Worm (Caenorhabditis elegans) whole organism, mixed stage, embryonic: ENCODE data around the gene mam-1.

Source experiments
- M03D4.4 ChIP-seq: sonication (generic microtip); optimal IDR thresholded peaks from 2 replicates; lab custom pipeline; 2017; ENCODE audit warnings: mild to moderate bottlenecking, missing genetic modification characterization, missing compliant biosample characterization
- elt-1 ChIP-seq: sonication (generic microtip); optimal IDR thresholded peaks from 2 replicates; lab custom pipeline; 2017; ENCODE audit warnings: missing genetic modification characterization, mild to moderate bottlenecking, missing compliant biosample characterization, antibody characterized with exemption, moderate library complexity, borderline replicate concordance; ENCODE audit not compliant: insufficient read depth
- elt-3 ChIP-seq: fragments of 150-350 bp; optimal IDR thresholded peaks from 2 replicates; lab custom pipeline; 2014; ENCODE audit warnings: missing biosample characterization, missing genetic modification characterization
- mab-5 ChIP-seq: fragments of 150-350 bp; optimal IDR thresholded peaks from 2 replicates; lab custom pipeline; 2014; ENCODE audit warnings: missing biosample characterization, missing genetic modification characterization
- nhr-237 ChIP-seq: fragments of 150-350 bp; optimal IDR thresholded peaks from 2 replicates; lab custom pipeline; 2014; ENCODE audit warnings: missing biosample characterization, missing genetic modification characterization
- nhr-76 ChIP-seq: sonication (generic microtip); optimal IDR thresholded peaks from 2 replicates; lab custom pipeline; 2017; ENCODE audit warnings: missing biosample characterization, missing genetic modification characterization
- pha-4 ChIP-seq: fragments of 150-350 bp; optimal IDR thresholded peaks from 2 replicates; lab custom pipeline; 2018; ENCODE audit warnings: missing biosample characterization, missing genetic modification reagents, missing genetic modification characterization
- sem-2 ChIP-seq: fragments of 200-800 bp; sonication (Bioruptor generic); optimal IDR thresholded peaks from 2 replicates; lab custom pipeline; 2018; ENCODE audit warnings: mild to moderate bottlenecking, missing genetic modification characterization, missing compliant biosample characterization
- unc-39 ChIP-seq: fragments of 150-350 bp; optimal IDR thresholded peaks from 2 replicates; lab custom pipeline; 2014; ENCODE audit warnings: missing biosample characterization, missing genetic modification characterization
- unc-62 ChIP-seq: fragments of 150-350 bp; optimal IDR thresholded peaks from 2 replicates; lab custom pipeline; 2014; ENCODE audit warnings: missing biosample characterization, missing genetic modification reagents, missing genetic modification characterization
- ztf-11 ChIP-seq: fragments of 150-350 bp; optimal IDR thresholded peaks from 2 replicates; lab custom pipeline; 2014; ENCODE audit warnings: missing biosample characterization, missing genetic modification characterization

DNA sequence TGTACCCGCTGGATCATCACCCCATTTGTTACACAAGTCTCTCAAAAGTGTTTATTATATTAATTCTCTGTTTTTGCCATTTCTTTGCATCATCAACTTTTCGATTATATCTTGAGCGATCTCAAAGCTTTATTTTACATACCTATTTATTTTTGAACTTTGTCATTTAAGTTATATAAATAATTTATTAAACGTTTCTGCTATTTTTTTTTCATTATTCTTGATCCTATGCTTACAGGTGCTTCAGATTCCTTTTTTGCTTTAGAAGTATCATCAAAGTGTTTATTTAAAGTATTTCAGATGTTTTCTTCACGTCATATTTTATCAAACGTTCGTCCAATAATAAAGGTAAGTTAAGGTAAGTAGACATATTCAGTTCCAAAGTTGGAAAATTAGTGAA is 29.9 kb upstream of the mam-1 start, which contains the start of gene F35H12.5:
- TF ChIP-seq sem-2 (no peak), nhr-76 (tag; lab: Kevin White, UChicago) (no peak), M03D4.4 (tag; lab: Kevin White, UChicago) (no peak), pha-4 (tag; lab: Kevin White, UChicago) (no peak), unc-62 (GFP tag; lab: Kevin White, UChicago) (no peak), mab-5 (tag; lab: Kevin White, UChicago) (no peak), unc-39 (tag; lab: Kevin White, UChicago) (no peak), ztf-11 (tag; lab: Kevin White, UChicago) (no peak), nhr-237 (tag; lab: Kevin White, UChicago) (no peak), elt-3 (tag; lab: Kevin White, UChicago) (no peak), elt-1 (tag; lab: Kevin White, UChicago) (no peak)
